Fruit fly (Drosophila melanogaster) Kc167 (cell line): ENCODE measurements around the gene CG42816.

ENCODE experiments used
- Sin3A ChIP-seq: fragments of >200 bp; optimal IDR thresholded peaks from 2 replicates; lab custom pipeline; 2018; ENCODE audit warnings: missing external identifiers
- insv ChIP-seq: fragments of >200 bp; optimal IDR thresholded peaks from 3 replicates; lab custom pipeline; 2018; ENCODE audit warnings: missing external identifiers
- psq ChIP-seq: fragments of >200 bp; optimal IDR thresholded peaks from 2 replicates; lab custom pipeline; 2017; ENCODE audit warnings: missing external identifiers
- ttk ChIP-seq: sonication (Bioruptor generic); optimal IDR thresholded peaks from 2 replicates; lab custom pipeline; 2017; ENCODE audit warnings: missing external identifiers

DNA sequence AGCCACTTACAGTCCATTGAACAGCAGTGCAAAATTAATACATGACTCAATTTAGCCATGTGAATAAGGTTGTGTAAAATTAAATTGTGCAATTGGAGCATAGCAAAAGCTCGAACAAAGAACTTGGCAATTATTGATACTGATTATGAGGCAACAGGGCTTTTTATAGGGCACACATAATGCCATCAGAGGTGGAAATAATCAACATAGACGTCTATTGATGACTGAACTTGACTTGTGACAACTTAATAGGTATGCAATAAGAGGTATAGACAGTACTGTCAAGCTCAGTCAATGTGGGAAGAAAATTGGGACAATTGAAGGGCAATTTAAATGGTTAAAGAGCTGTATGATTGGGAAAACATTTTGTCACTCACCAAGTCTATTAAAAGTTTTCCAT, 22.7 kb upstream of the CG42816 start, which contains the start of gene Ir75b:
- TF ChIP-seq Sin3A (lab: Kevin White, UChicago) (no peak), psq (no peak), insv (lab: Kevin White, UChicago) (no peak), ttk (no peak)
